Worm (Caenorhabditis elegans) whole organism, young adult: ENCODE measurements around the gene srg-64.

Experiments
- F55B11.4 ChIP-seq: sonication (generic microtip); optimal IDR thresholded peaks from 2 replicates; lab custom pipeline; 2016; ENCODE audit warnings: missing compliant biosample characterization, missing genetic modification characterization, borderline replicate concordance; ENCODE audit not compliant: insufficient read depth
- cebp-2 ChIP-seq: fragments of 200-800 bp; sonication (Bioruptor generic); IDR thresholded peaks from 2 replicates; pipeline ENCODE4 v1.3.6; 2022; ENCODE audit warnings: missing genetic modification characterization, missing compliant biosample characterization
- ceh-27 ChIP-seq: fragments of 200-800 bp; sonication (Bioruptor generic); optimal IDR thresholded peaks from 2 replicates; lab custom pipeline; 2018; ENCODE audit warnings: mild to moderate bottlenecking, missing genetic modification characterization, moderate library complexity, missing compliant biosample characterization
- ets-4 ChIP-seq: fragments of 200-800 bp; sonication (Bioruptor generic); optimal IDR thresholded peaks from 2 replicates; lab custom pipeline; 2018; ENCODE audit warnings: mild to moderate bottlenecking, missing genetic modification characterization, missing compliant biosample characterization
- lsy-27 ChIP-seq: sonication (generic microtip); optimal IDR thresholded peaks from 2 replicates; lab custom pipeline; 2017; ENCODE audit warnings: missing genetic modification characterization, mild to moderate bottlenecking, missing compliant biosample characterization, antibody characterized with exemption, missing genotype, borderline replicate concordance; ENCODE audit not compliant: insufficient read depth
- mes-4 ChIP-seq: sonication (generic microtip); optimal IDR thresholded peaks from 2 replicates; lab custom pipeline; 2016; ENCODE audit warnings: missing genotype, missing genetic modification characterization, missing compliant biosample characterization
- nfya-1 ChIP-seq: sonication (generic microtip); optimal IDR thresholded peaks from 2 replicates; lab custom pipeline; 2017; ENCODE audit warnings: antibody characterized with exemption, missing compliant biosample characterization, missing genetic modification characterization, borderline replicate concordance; ENCODE audit not compliant: insufficient read depth
- nhr-80 ChIP-seq: sonication (generic microtip); optimal IDR thresholded peaks from 2 replicates; lab custom pipeline; 2016; ENCODE audit warnings: missing genetic modification characterization, missing compliant biosample characterization
- pha-4 ChIP-seq: fragments of 150-350 bp; sonication (generic microtip); optimal IDR thresholded peaks from 2 replicates; lab custom pipeline; 2014; ENCODE audit warnings: missing biosample characterization, missing genetic modification reagents, missing genetic modification characterization
- snpc-1.1 ChIP-seq: sonication (generic microtip); optimal IDR thresholded peaks from 2 replicates; lab custom pipeline; 2017; ENCODE audit warnings: missing genetic modification characterization, mild to moderate bottlenecking, missing compliant biosample characterization, antibody characterized with exemption, moderate library complexity, missing genotype, missing genetic modification reagents; ENCODE audit not compliant: insufficient read depth
- snpc-1.3 ChIP-seq: sonication (generic microtip); optimal IDR thresholded peaks from 2 replicates; lab custom pipeline; 2017; ENCODE audit warnings: missing genetic modification characterization, mild to moderate bottlenecking, missing compliant biosample characterization, antibody characterized with exemption, moderate library complexity, missing genotype, missing genetic modification reagents; ENCODE audit not compliant: insufficient read depth

DNA sequence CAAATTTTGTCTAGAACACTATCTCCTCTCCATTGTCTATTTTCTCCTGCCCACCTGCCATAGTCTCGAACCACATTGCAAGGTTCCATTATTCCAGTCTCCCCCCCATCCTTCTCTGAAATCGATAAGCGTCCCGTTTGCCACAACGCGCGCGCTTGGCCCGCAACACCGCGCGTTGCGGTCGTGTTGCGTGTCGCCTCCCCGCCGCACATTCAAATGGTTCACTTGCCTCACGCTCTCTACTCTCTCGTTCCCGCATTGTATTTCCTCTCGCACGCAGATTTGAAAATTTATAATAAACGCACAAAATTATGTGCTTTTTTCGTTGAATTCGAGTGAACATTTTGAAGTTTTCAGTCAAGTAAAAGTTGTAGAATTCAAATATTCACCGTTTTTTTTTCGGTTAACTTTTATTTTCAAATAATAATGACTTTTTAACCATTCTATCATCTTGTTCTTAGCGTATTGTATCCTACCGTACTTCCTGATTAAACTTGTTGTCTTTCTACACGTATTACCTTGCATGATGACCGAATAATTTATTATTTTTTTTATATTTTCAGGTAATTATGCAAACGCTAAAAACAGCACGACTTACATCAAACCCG, 14.8 kb downstream of the srg-64 start, which contains the start of gene lin-15B:
- no peak for TF ChIP-seq snpc-1.3
- TF ChIP-seq nfya-1 (tag; lab: Kevin White, UChicago) = no peak
- TF ChIP-seq mes-4 (tag; lab: Kevin White, UChicago) = no peak
- no peak for TF ChIP-seq snpc-1.1
- no peak for TF ChIP-seq pha-4 (tag; lab: Kevin White, UChicago)
- no peak for TF ChIP-seq lsy-27 (tag; lab: Kevin White, UChicago)
- TF ChIP-seq ceh-27 (GFP tag; lab: Kevin White, UChicago) = no peak
- no peak for TF ChIP-seq nhr-80
- TF ChIP-seq cebp-2 (GFP tag; lab: Robert Waterston, UW) = no peak
- TF ChIP-seq ets-4 (GFP tag; lab: Kevin White, UChicago) = no peak
- no peak for TF ChIP-seq F55B11.4 (tag; lab: Kevin White, UChicago)
